Fruit fly (Drosophila melanogaster): ENCODE results near the gene Adgf-A.

Adgf-A gene

dm6 chr3L:17757156-17758083 lies 6.5 kb downstream of the Adgf-A start (continued):
- TF ChIP-seq bbx (GFP tag; IDR thresholded peaks at IDR 0.05; ENCODE audit: partially characterized antibody) (no peak), scrt (GFP tag; optimal IDR thresholded peaks at IDR 0.05) (peak; percentile 14), CG17359 (tag; optimal IDR thresholded peaks at IDR 0.05) (peak; percentile 69), CG1233 (GFP tag; optimal IDR thresholded peaks at IDR 0.05) (peak; percentile 69), jumu (GFP tag; optimal IDR thresholded peaks at IDR 0.05) (peak; percentile 63), Dp (GFP tag; optimal IDR thresholded peaks at IDR 0.05) (no peak), CG9876 (GFP tag; optimal IDR thresholded peaks at IDR 0.05) (no peak), eyg (GFP tag; optimal IDR thresholded peaks at IDR 0.05) (no peak), jigr1 (GFP tag; IDR thresholded peaks at IDR 0.05) (peak; percentile 35; the same call in 1 of the 3 replicates), Eip74EF (GFP tag; optimal IDR thresholded peaks at IDR 0.05) (peak in 1 of 2 experiments; percentile 72), CG13424 (tag; optimal IDR thresholded peaks at IDR 0.05) (peak; percentile 78), D19A (tag; optimal IDR thresholded peaks at IDR 0.05) (peak; percentile 88), CG3281 (GFP tag; optimal IDR thresholded peaks at IDR 0.05) (peak; percentile 53), sc (optimal IDR thresholded peaks at IDR 0.05) (no peak), sc (GFP tag; optimal IDR thresholded peaks at IDR 0.05) (peak; percentile 89), H2.0 (GFP tag; IDR thresholded peaks at IDR 0.05) (peak; percentile 48), dan (GFP tag; IDR thresholded peaks at IDR 0.05) (peak; percentile 73), gt (GFP tag; IDR thresholded peaks at IDR 0.05) (peak; percentile 46), CG17186 (GFP tag; optimal IDR thresholded peaks at IDR 0.05) (peak; percentile 57), dati (GFP tag; IDR thresholded peaks at IDR 0.05) (0 out of 2 replicates have a peak, but pooled peaks have one; percentile 5), CG2678 (tag; optimal IDR thresholded peaks at IDR 0.05) (peak; percentile 82), phol (tag; optimal IDR thresholded peaks at IDR 0.05) (peak; percentile 92), CTCF (GFP tag; optimal IDR thresholded peaks at IDR 0.05) (peak; percentile 52), CG34224 (GFP tag; IDR thresholded peaks at IDR 0.05; ENCODE audit: partially characterized antibody) (no peak), lmd (GFP tag; IDR thresholded peaks at IDR 0.05) (peak; percentile 57), Atf-2 (GFP tag; optimal IDR thresholded peaks at IDR 0.05) (peak; percentile 64), Myb (GFP tag; optimal IDR thresholded peaks at IDR 0.05) (no peak), CG5245 (GFP tag; optimal IDR thresholded peaks at IDR 0.05) (peak; percentile 69), CG10979 (tag; optimal IDR thresholded peaks at IDR 0.05) (peak; percentile 95), CG11398 (GFP tag; optimal IDR thresholded peaks at IDR 0.05) (no peak), Scr (GFP tag; IDR thresholded peaks at IDR 0.05; ENCODE audit: partially characterized antibody) (no peak), CG2875 (GFP tag; optimal IDR thresholded peaks at IDR 0.05) (peak; percentile 88), br (optimal IDR thresholded peaks at IDR 0.05) (no peak), CG18764 (GFP tag; optimal IDR thresholded peaks at IDR 0.05) (peak; percentile 55), Optix (GFP tag; IDR thresholded peaks at IDR 0.05) (no peak), NC2α (GFP tag; optimal IDR thresholded peaks at IDR 0.05) (peak; percentile 52), Dfd (GFP tag; optimal IDR thresholded peaks at IDR 0.05) (no peak), CG4328 (GFP tag; optimal IDR thresholded peaks at IDR 0.05) (peak; percentile 48), CG1792 (GFP tag; optimal IDR thresholded peaks at IDR 0.05) (no peak), CG18262 (tag; optimal IDR thresholded peaks at IDR 0.05) (peak; percentile 97), C15 (GFP tag; IDR thresholded peaks at IDR 0.05) (no peak), CG1602 (GFP tag; optimal IDR thresholded peaks at IDR 0.05) (peak; percentile 81), CG7963 (GFP tag; IDR thresholded peaks at IDR 0.05; ENCODE audit: partially characterized antibody) (0 out of 3 replicates have a peak, but pooled peaks have one; percentile 22), CG12659 (GFP tag; optimal IDR thresholded peaks at IDR 0.05) (peak; percentile 69), sisA (GFP tag; IDR thresholded peaks at IDR 0.05) (peak; percentile 71; the same call in 1 of the 2 replicates), CG32772 (GFP tag; IDR thresholded peaks at IDR 0.05) (0 out of 2 replicates have a peak, but pooled peaks have one; percentile 45), dmrt11E (tag; optimal IDR thresholded peaks at IDR 0.05) (peak; percentile 95), CG7745 (tag; optimal IDR thresholded peaks at IDR 0.05) (peak; percentile 30), wor (GFP tag; IDR thresholded peaks at IDR 0.05) (peak; percentile 62)

All from whole organism, embryonic.